Worm (Caenorhabditis elegans) whole organism, young adult: ENCODE data around the gene mrpl-36.

Experiments used
- D2030.7 ChIP-seq: fragments of 200-800 bp; sonication (Bioruptor generic); IDR thresholded peaks from 2 replicates; pipeline ENCODE4 v1.3.6; 2022; ENCODE audit warnings: missing genetic modification reagents, missing genetic modification characterization, missing compliant biosample characterization
- F22D6.2 ChIP-seq: sonication (generic microtip); optimal IDR thresholded peaks from 2 replicates; lab custom pipeline; 2016; ENCODE audit warnings: mild to moderate bottlenecking, missing genetic modification characterization, missing compliant biosample characterization
- F33H1.4 ChIP-seq: fragments of 200-800 bp; sonication (Bioruptor generic); IDR thresholded peaks from 2 replicates; pipeline ENCODE4 v1.3.6; 2022; ENCODE audit warnings: missing genetic modification reagents, missing genetic modification characterization, missing compliant biosample characterization
- F37B4.10 ChIP-seq: fragments of 200-800 bp; sonication (Bioruptor generic); IDR thresholded peaks from 2 replicates; pipeline ENCODE4 v1.3.6; 2022; ENCODE audit warnings: missing genetic modification characterization, missing compliant biosample characterization
- F49E8.2 ChIP-seq: sonication (generic microtip); optimal IDR thresholded peaks from 3 replicates; lab custom pipeline; 2017; ENCODE audit warnings: missing genetic modification characterization, mild to moderate bottlenecking, missing compliant biosample characterization, antibody characterized with exemption, moderate library complexity; ENCODE audit not compliant: insufficient read depth
- K12H6.12 ChIP-seq: fragments of 200-800 bp; sonication (Bioruptor generic); optimal IDR thresholded peaks from 2 replicates; lab custom pipeline; 2018; ENCODE audit warnings: mild to moderate bottlenecking, missing genetic modification characterization, missing compliant biosample characterization
- Y53G8AR.9 ChIP-seq: fragments of 200-800 bp; sonication (Bioruptor generic); conservative IDR thresholded peaks from 2 replicates; pipeline ENCODE4 v1.3.6; 2022; ENCODE audit warnings: missing genetic modification reagents, missing genetic modification characterization, missing compliant biosample characterization
- Y67H2A.10 ChIP-seq: fragments of 200-800 bp; sonication (Bioruptor generic); conservative IDR thresholded peaks from 2 replicates; pipeline ENCODE4 v1.3.6; 2022; ENCODE audit warnings: missing genetic modification reagents, missing genetic modification characterization, missing compliant biosample characterization
- ama-1 ChIP-seq, 3 experiments: fragments of 150-350 bp in 1 of 3; sonication (generic microtip) in 2 of 3; optimal IDR thresholded peaks; 2 replicates each; lab custom pipeline; 2014 to 2018; ENCODE audit warnings: missing biosample characterization in 2 of 3, missing genetic modification characterization in 2 of 3, missing genetic modification reagents in 2 of 3
- athp-1 ChIP-seq: sonication (generic microtip); optimal IDR thresholded peaks from 2 replicates; lab custom pipeline; 2017; ENCODE audit warnings: mild to moderate bottlenecking, missing genetic modification characterization, missing compliant biosample characterization
- attf-6 ChIP-seq: fragments of 200-800 bp; sonication (Bioruptor generic); IDR thresholded peaks from 2 replicates; pipeline ENCODE4 v1.3.6; 2022; ENCODE audit warnings: missing genetic modification reagents, missing genetic modification characterization, missing compliant biosample characterization
- bed-1 ChIP-seq: fragments of 200-800 bp; sonication (Bioruptor generic); IDR thresholded peaks from 2 replicates; pipeline ENCODE4 v1.3.6; 2022; ENCODE audit warnings: missing genetic modification reagents, missing genetic modification characterization, missing compliant biosample characterization
- cebp-1 ChIP-seq, 2 experiments: fragments of 200-800 bp in 1 of 2; sonication (Bioruptor generic) in 1 of 2; sonication (generic microtip) in 1 of 2; IDR thresholded peaks in 1 of 2; optimal IDR thresholded peaks in 1 of 2; 2 replicates each; pipeline versions ENCODE4 v1.3.6 to Lab custom; 2017 to 2022; ENCODE audit warnings: missing compliant biosample characterization in 2 of 2, missing genetic modification characterization in 2 of 2, mild to moderate bottlenecking in 1 of 2, missing genetic modification reagents in 1 of 2, moderate library complexity in 1 of 2
- cebp-2 ChIP-seq: fragments of 200-800 bp; sonication (Bioruptor generic); IDR thresholded peaks from 2 replicates; pipeline ENCODE4 v1.3.6; 2022; ENCODE audit warnings: missing genetic modification characterization, missing compliant biosample characterization
- ceh-40 ChIP-seq: fragments of 200-800 bp; sonication (Bioruptor generic); IDR thresholded peaks from 2 replicates; pipeline ENCODE4 v1.3.6; 2022; ENCODE audit warnings: missing genetic modification characterization, missing compliant biosample characterization
- ceh-79 ChIP-seq: sonication (generic microtip); optimal IDR thresholded peaks from 2 replicates; lab custom pipeline; 2017; ENCODE audit warnings: mild to moderate bottlenecking, missing genetic modification characterization, missing compliant biosample characterization
- dox-1 ChIP-seq: fragments of 200-800 bp; sonication (Bioruptor generic); IDR thresholded peaks from 2 replicates; pipeline ENCODE4 v1.3.6; 2022; ENCODE audit warnings: missing genetic modification reagents, missing genetic modification characterization, missing compliant biosample characterization
- efl-1 ChIP-seq: fragments of 150-350 bp; optimal IDR thresholded peaks from 2 replicates; lab custom pipeline; 2014; ENCODE audit warnings: missing biosample characterization, missing genetic modification reagents, missing genetic modification characterization
- fkh-3 ChIP-seq: sonication (generic microtip); optimal IDR thresholded peaks from 2 replicates; lab custom pipeline; 2016; ENCODE audit warnings: mild to moderate bottlenecking, missing genetic modification characterization, missing compliant biosample characterization
- hmg-1.2 ChIP-seq: fragments of 200-800 bp; sonication (Bioruptor generic); IDR thresholded peaks from 2 replicates; pipeline ENCODE4 v1.3.6; 2022; ENCODE audit warnings: missing genetic modification reagents, missing genetic modification characterization, missing compliant biosample characterization
- lir-1 ChIP-seq: fragments of 200-800 bp; sonication (Bioruptor generic); conservative IDR thresholded peaks from 2 replicates; pipeline ENCODE4 v1.3.6; 2022; ENCODE audit warnings: missing genetic modification reagents, missing genetic modification characterization, missing compliant biosample characterization
- lsy-27 ChIP-seq: sonication (generic microtip); optimal IDR thresholded peaks from 2 replicates; lab custom pipeline; 2017; ENCODE audit warnings: missing genetic modification characterization, mild to moderate bottlenecking, missing compliant biosample characterization, antibody characterized with exemption, missing genotype, borderline replicate concordance; ENCODE audit not compliant: insufficient read depth
- madf-8 ChIP-seq: fragments of 200-800 bp; sonication (Bioruptor generic); conservative IDR thresholded peaks from 2 replicates; pipeline ENCODE4 v1.3.6; 2022; ENCODE audit warnings: missing genetic modification reagents, missing genetic modification characterization, missing compliant biosample characterization
- mcd-1 ChIP-seq: fragments of 200-800 bp; sonication (Bioruptor generic); IDR thresholded peaks from 2 replicates; pipeline ENCODE4 v1.3.6; 2022; ENCODE audit warnings: missing genetic modification reagents, missing genetic modification characterization, missing compliant biosample characterization
- mel-28 ChIP-seq: sonication (generic microtip); optimal IDR thresholded peaks from 2 replicates; lab custom pipeline; 2016; ENCODE audit warnings: borderline replicate concordance, mild to moderate bottlenecking, missing genetic modification characterization, missing compliant biosample characterization
- nfya-2 ChIP-seq: fragments of 200-800 bp; sonication (Bioruptor generic); IDR thresholded peaks from 2 replicates; pipeline ENCODE4 v1.3.6; 2022; ENCODE audit warnings: missing genetic modification reagents, missing genetic modification characterization, missing compliant biosample characterization
- nhr-80 ChIP-seq: sonication (generic microtip); optimal IDR thresholded peaks from 2 replicates; lab custom pipeline; 2016; ENCODE audit warnings: missing genetic modification characterization, missing compliant biosample characterization
- pbrm-1 ChIP-seq: fragments of 200-800 bp; sonication (Bioruptor generic); IDR thresholded peaks from 2 replicates; pipeline ENCODE4 v1.3.6; 2022; ENCODE audit warnings: missing genetic modification reagents, missing genetic modification characterization, missing compliant biosample characterization
- rcor-1 ChIP-seq: fragments of 200-800 bp; sonication (Bioruptor generic); IDR thresholded peaks from 2 replicates; pipeline ENCODE4 v1.3.6; 2022; ENCODE audit warnings: missing genetic modification reagents, missing genetic modification characterization, missing compliant biosample characterization
- snpc-3.4 ChIP-seq: sonication (generic microtip); optimal IDR thresholded peaks from 2 replicates; lab custom pipeline; 2017; ENCODE audit warnings: missing genetic modification characterization, mild to moderate bottlenecking, missing compliant biosample characterization, antibody characterized with exemption, moderate library complexity, missing genotype, missing genetic modification reagents
- snpc-4 ChIP-seq, 5 experiments: fragments of 150-350 bp in 1 of 5; sonication (generic microtip) in 4 of 5; optimal IDR thresholded peaks; 2 replicates each; lab custom pipeline; 2014 to 2018; ENCODE audit warnings: missing genetic modification characterization in 5 of 5, missing biosample characterization in 3 of 5, antibody characterized with exemption in 2 of 5, mild to moderate bottlenecking in 2 of 5, missing compliant biosample characterization in 2 of 5, missing genotype in 2 of 5, moderate library complexity in 2 of 5, missing genetic modification reagents in 1 of 5
- tlf-1 ChIP-seq: fragments of 200-800 bp; sonication (Bioruptor generic); optimal IDR thresholded peaks from 2 replicates; lab custom pipeline; 2018; ENCODE audit warnings: mild to moderate bottlenecking, missing genetic modification characterization, missing compliant biosample characterization
- ztf-26 ChIP-seq: sonication (generic microtip); optimal IDR thresholded peaks from 2 replicates; lab custom pipeline; 2017; ENCODE audit warnings: missing genetic modification characterization, missing compliant biosample characterization

mrpl-36 gene

DNA sequence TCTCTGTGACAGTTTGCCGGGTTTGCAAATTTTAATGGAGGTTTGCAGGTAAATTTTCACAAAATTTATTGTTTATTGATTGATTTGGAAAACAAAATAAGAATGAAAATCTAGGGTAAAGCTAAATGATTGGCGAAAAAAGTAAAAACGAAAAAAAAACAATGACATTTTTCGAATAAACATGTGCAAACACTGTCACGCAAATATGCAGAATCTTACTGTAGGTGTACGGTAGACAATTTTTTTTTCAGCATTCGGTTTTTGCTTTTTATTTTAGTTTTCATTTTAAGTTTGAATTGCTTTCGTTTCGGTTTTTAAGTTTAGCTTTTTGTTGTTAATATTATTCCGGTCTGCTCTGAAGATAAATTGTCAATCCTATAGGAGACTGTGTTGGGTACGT is 30.0 kb downstream of the mrpl-36 start (continued):
- TF ChIP-seq ceh-40 = no peak
- TF ChIP-seq F49E8.2 (tag; lab: Kevin White, UChicago) = peak; percentile 26
- peak; percentile 35 for TF ChIP-seq efl-1 (GFP tag; lab: Kevin White, UChicago)
- TF ChIP-seq snpc-3.4 = peak; percentile 1
- peak; percentile 30; the same call in 1 of the 2 replicates for TF ChIP-seq dox-1 (GFP tag; lab: Robert Waterston, UW)
- TF ChIP-seq lsy-27 (tag; lab: Kevin White, UChicago) = no peak
- TF ChIP-seq, all 124 proteins: peak for 9

ce11 chrIII:9817087-9817612 is 30.8 kb downstream of the mrpl-36 start, which contains the start of gene cnx-1:
TSS of gene cnx-1 (minus strand) at chrIII:9817137.
- TF ChIP-seq rcor-1 (GFP tag; lab: Robert Waterston, UW) (0 out of 2 replicates have a peak, but pooled peaks have one; percentile 35), lir-1 (GFP tag; lab: Robert Waterston, UW) (no peak), hmg-1.2 (GFP tag; lab: Robert Waterston, UW) (peak; percentile 37; the same call in 1 of the 2 replicates), Y53G8AR.9 (0 out of 2 replicates have a peak, but pooled peaks have one; percentile 15), nhr-80 (tag; lab: Kevin White, UChicago) (peak; percentile 2), attf-6 (no peak), dox-1 (GFP tag; lab: Robert Waterston, UW) (peak; percentile 8; the same call in 1 of the 2 replicates), cebp-1 (GFP tag; IDR thresholded peaks at IDR 0.05; lab: Robert Waterston, UW) (no peak), cebp-1 (tag; optimal IDR thresholded peaks at IDR 0.05; lab: Kevin White, UChicago) (peak; percentile 25), F33H1.4 (GFP tag; lab: Robert Waterston, UW) (no peak), pbrm-1 (GFP tag; lab: Robert Waterston, UW) (peak; percentile 42; the same call in 1 of the 2 replicates)

- TF ChIP-seq ztf-26 (tag; lab: Kevin White, UChicago) (no peak), tlf-1 (GFP tag; lab: Kevin White, UChicago) (no peak), cebp-2 (GFP tag; lab: Robert Waterston, UW) (no peak), K12H6.12 (tag; lab: Kevin White, UChicago) (no peak), ceh-79 (tag; lab: Kevin White, UChicago) (no peak), F22D6.2 (tag; lab: Kevin White, UChicago) (no peak), ama-1 (optimal IDR thresholded peaks at IDR 0.05; lab: Kevin White, UChicago) (no peak), ama-1 (GFP tag; optimal IDR thresholded peaks at IDR 0.05; lab: Kevin White, UChicago) (no peak), D2030.7 (GFP tag; lab: Robert Waterston, UW) (no peak), Y67H2A.10 (GFP tag; lab: Robert Waterston, UW) (no peak), snpc-4 (GFP tag; optimal IDR thresholded peaks at IDR 0.05; lab: Kevin White, UChicago) (no peak), snpc-4 (tag; optimal IDR thresholded peaks at IDR 0.05; lab: Kevin White, UChicago) (no peak), nfya-2 (no peak), madf-8 (GFP tag; lab: Robert Waterston, UW) (no peak), mel-28 (no peak), fkh-3 (no peak), bed-1 (GFP tag; lab: Robert Waterston, UW) (no peak), lsy-27 (tag; lab: Kevin White, UChicago) (no peak), athp-1 (tag; lab: Kevin White, UChicago) (no peak), F37B4.10 (GFP tag; lab: Robert Waterston, UW) (no peak), mcd-1 (no peak)
Observed at ce11 chrIII:9813146-9813545, 34.8 kb downstream of the mrpl-36 start, which contains the start of gene ZK632.14. TSS of gene ZK632.14 (plus strand) at chrIII:9813446.
